Fruit fly (Drosophila melanogaster) whole organism, pupa: Measurements from ENCODE around the gene vn.

Experiments used
- CG10348 ChIP-seq: fragments of 200-800 bp; sonication (Bioruptor generic); IDR thresholded peaks from 2 replicates; pipeline ENCODE4 v1.3.6; 2022; ENCODE audit warnings: missing biosample characterization, missing genetic modification characterization
- CG13204 ChIP-seq: fragments of 200-800 bp; sonication (Bioruptor generic); optimal IDR thresholded peaks from 2 replicates; lab custom pipeline; 2018; ENCODE audit warnings: missing biosample characterization, mild to moderate bottlenecking, missing genetic modification characterization, moderate library complexity
- CG14655 ChIP-seq: fragments of 200-800 bp; sonication (Bioruptor generic); optimal IDR thresholded peaks from 3 replicates; lab custom pipeline; 2017; ENCODE audit warnings: mild to moderate bottlenecking, missing biosample characterization, missing genetic modification reagents, missing genetic modification characterization
- CG4496 ChIP-seq: fragments of 200-800 bp; sonication (Bioruptor generic); IDR thresholded peaks from 3 replicates; pipeline ENCODE4 v1.3.6; 2022; ENCODE audit warnings: missing biosample characterization, missing genetic modification characterization
- CG8159 ChIP-seq: fragments of 200-800 bp; sonication (Bioruptor generic); optimal IDR thresholded peaks from 3 replicates; lab custom pipeline; 2018; ENCODE audit warnings: missing biosample characterization, mild to moderate bottlenecking, missing genetic modification characterization, moderate library complexity
- CG9948 ChIP-seq: fragments of 200-800 bp; sonication (Bioruptor generic); optimal IDR thresholded peaks from 2 replicates; lab custom pipeline; 2018; ENCODE audit warnings: missing biosample characterization, mild to moderate bottlenecking, missing genetic modification characterization, moderate library complexity
- EcR ChIP-seq: fragments of 200-800 bp; sonication (Bioruptor generic); optimal IDR thresholded peaks from 3 replicates; lab custom pipeline; 2019; ENCODE audit warnings: missing biosample characterization, missing genetic modification characterization, mild to moderate bottlenecking, moderate library complexity, missing genetic modification reagents
- Ets98B ChIP-seq: fragments of 200-800 bp; sonication (Bioruptor generic); IDR thresholded peaks from 2 replicates; pipeline ENCODE4 v1.3.6; 2022; ENCODE audit warnings: missing biosample characterization, missing genetic modification characterization
- Pif1A ChIP-seq: fragments of 200-800 bp; sonication (Bioruptor generic); optimal IDR thresholded peaks from 3 replicates; lab custom pipeline; 2016; ENCODE audit warnings: missing biosample characterization, missing genetic modification characterization
- fd96Ca ChIP-seq: fragments of 200-800 bp; sonication (Bioruptor generic); IDR thresholded peaks from 3 replicates; pipeline ENCODE4 v1.3.6; 2022; ENCODE audit warnings: missing biosample characterization, missing genetic modification characterization
- gl ChIP-seq: fragments of 200-800 bp; sonication (Bioruptor generic); optimal IDR thresholded peaks from 2 replicates; lab custom pipeline; 2018; ENCODE audit warnings: missing biosample characterization, mild to moderate bottlenecking, missing genetic modification characterization
- rn ChIP-seq: fragments of 200-800 bp; sonication (Bioruptor generic); IDR thresholded peaks from 2 replicates; pipeline ENCODE4 v1.3.6; 2022; ENCODE audit warnings: missing biosample characterization, missing genetic modification characterization

dm6 chr3L:5793967-5794366, 51.5 kb downstream of the vn start, which contains the start of gene Bre1:
- TF ChIP-seq rn (GFP tag; lab: Robert Waterston, UW) = no peak
- no peak for TF ChIP-seq CG14655
- no peak for TF ChIP-seq EcR (GFP tag; lab: Kevin White, UChicago)
- no peak for TF ChIP-seq CG4496 (GFP tag; lab: Robert Waterston, UW)
- no peak for TF ChIP-seq Pif1A (GFP tag; lab: Kevin White, UChicago)
- TF ChIP-seq fd96Ca (GFP tag; lab: Robert Waterston, UW) = no peak
- TF ChIP-seq CG9948 = no peak
- no peak for TF ChIP-seq gl (tag; lab: Kevin White, UChicago)
- no peak for TF ChIP-seq CG8159 (tag; lab: Kevin White, UChicago)
- no peak for TF ChIP-seq CG10348
- no peak for TF ChIP-seq Ets98B
- TF ChIP-seq CG13204 (GFP tag; lab: Kevin White, UChicago) = no peak
